Worm (Caenorhabditis elegans): Measurements from ENCODE around the gene C36E8.6.

The C36E8.6 gene

ce11 chrIII:4028061-4028460 lies 40.2 kb downstream of the C36E8.6 start, which contains the start of gene T02C12.5:
T02C12.5 (minus strand) TSS chrIII:4028161.
- TF ChIP-seq unc-39 (tag; optimal IDR thresholded peaks at IDR 0.05): no peak
- peak; percentile 86 for TF ChIP-seq ces-1 (GFP tag; optimal IDR thresholded peaks at IDR 0.05)

ce11 chrIII:4030839-4031238 lies 43.0 kb downstream of the C36E8.6 start:
- no peak for TF ChIP-seq elt-1 (tag; optimal IDR thresholded peaks at IDR 0.05; ENCODE audit: borderline replicate concordance, insufficient read depth)
- no peak for TF ChIP-seq mab-5 (tag; optimal IDR thresholded peaks at IDR 0.05)
- no peak for TF ChIP-seq cnd-1 (tag; optimal IDR thresholded peaks at IDR 0.05)
- no peak for TF ChIP-seq nhr-2 (tag; optimal IDR thresholded peaks at IDR 0.05)
- TF ChIP-seq unc-62 (GFP tag; optimal IDR thresholded peaks at IDR 0.05): no peak
- no peak for TF ChIP-seq lin-13 (tag; optimal IDR thresholded peaks at IDR 0.05)

- TF ChIP-seq ces-1 (GFP tag; optimal IDR thresholded peaks at IDR 0.05) (peak; percentile 94), zip-8 (tag; optimal IDR thresholded peaks at IDR 0.05) (no peak), nhr-28 (tag; optimal IDR thresholded peaks at IDR 0.05) (no peak), unc-39 (tag; optimal IDR thresholded peaks at IDR 0.05) (no peak), snpc-4 (tag; optimal IDR thresholded peaks at IDR 0.05) (no peak)
Measured at ce11 chrIII:4034984-4035383, 47.1 kb downstream of the C36E8.6 start.

ce11 chrIII:4036740-4037139 lies 48.9 kb downstream of the C36E8.6 start, which contains the start of gene hum-5:
hum-5 (minus strand) TSS chrIII:4036840.
- TF ChIP-seq elt-1 (tag; optimal IDR thresholded peaks at IDR 0.05; ENCODE audit: borderline replicate concordance, insufficient read depth): no peak
- no peak for TF ChIP-seq unc-39 (tag; optimal IDR thresholded peaks at IDR 0.05)
- TF ChIP-seq unc-120 (tag; optimal IDR thresholded peaks at IDR 0.05; ENCODE audit: poor library complexity, severe bottlenecking): no peak
- no peak for TF ChIP-seq ceh-83 (GFP tag; optimal IDR thresholded peaks at IDR 0.05)
- no peak for TF ChIP-seq unc-62 (GFP tag; optimal IDR thresholded peaks at IDR 0.05)
- no peak for TF ChIP-seq nhr-76 (tag; optimal IDR thresholded peaks at IDR 0.05)
- TF ChIP-seq mls-2 (tag; optimal IDR thresholded peaks at IDR 0.05): no peak
- TF ChIP-seq hlh-1 (tag; optimal IDR thresholded peaks at IDR 0.05): no peak
- TF ChIP-seq lin-32 (GFP tag; optimal IDR thresholded peaks at IDR 0.05): no peak
- no peak for TF ChIP-seq tbx-8 (GFP tag; optimal IDR thresholded peaks at IDR 0.05)
- TF ChIP-seq mab-5 (tag; optimal IDR thresholded peaks at IDR 0.05): no peak
- TF ChIP-seq cnd-1 (tag; optimal IDR thresholded peaks at IDR 0.05): no peak
- TF ChIP-seq flh-1 (GFP tag; optimal IDR thresholded peaks at IDR 0.05): no peak
- TF ChIP-seq nhr-237 (tag; optimal IDR thresholded peaks at IDR 0.05): no peak
- TF ChIP-seq M03D4.4 (tag; optimal IDR thresholded peaks at IDR 0.05): no peak
- TF ChIP-seq elt-3 (tag; optimal IDR thresholded peaks at IDR 0.05): no peak
- TF ChIP-seq pha-4 (tag; optimal IDR thresholded peaks at IDR 0.05): no peak
- no peak for TF ChIP-seq lin-13 (tag; optimal IDR thresholded peaks at IDR 0.05)

ce11 chrIII:4037332-4037731 lies 49.5 kb downstream of the C36E8.6 start:
- peak; percentile 5 for TF ChIP-seq pha-4 (tag; optimal IDR thresholded peaks at IDR 0.05)
- peak; percentile 29 for TF ChIP-seq ces-1 (GFP tag; optimal IDR thresholded peaks at IDR 0.05)
- peak; percentile 35 for TF ChIP-seq mls-2 (tag; optimal IDR thresholded peaks at IDR 0.05)
- TF ChIP-seq elt-1 (tag; optimal IDR thresholded peaks at IDR 0.05; ENCODE audit: borderline replicate concordance, insufficient read depth): no peak
- TF ChIP-seq unc-62 (GFP tag; optimal IDR thresholded peaks at IDR 0.05): peak; percentile 1
- peak; percentile 9 for TF ChIP-seq lin-32 (GFP tag; optimal IDR thresholded peaks at IDR 0.05)
- TF ChIP-seq nhr-76 (tag; optimal IDR thresholded peaks at IDR 0.05): no peak
- no peak for TF ChIP-seq elt-3 (tag; optimal IDR thresholded peaks at IDR 0.05)
- TF ChIP-seq lsy-2 (tag; optimal IDR thresholded peaks at IDR 0.05): no peak
- TF ChIP-seq ham-2 (GFP tag; optimal IDR thresholded peaks at IDR 0.05): peak; percentile 70

Data from whole organism, mixed stage, embryonic.